Worm (Caenorhabditis elegans): Measurements from ENCODE around the gene C26E1.1.

- TF ChIP-seq aly-2 (tag; optimal IDR thresholded peaks at IDR 0.05) (no peak), snpc-4 (tag; optimal IDR thresholded peaks at IDR 0.05) (no peak), skn-1 (tag; optimal IDR thresholded peaks at IDR 0.05) (no peak), nhr-43 (tag; optimal IDR thresholded peaks at IDR 0.05; ENCODE audit: poor library complexity, severe bottlenecking) (no peak), nhr-11 (tag; optimal IDR thresholded peaks at IDR 0.05) (no peak), fkh-10 (GFP tag; optimal IDR thresholded peaks at IDR 0.05) (no peak), elt-3 (tag; optimal IDR thresholded peaks at IDR 0.05) (no peak), unc-62 (GFP tag; optimal IDR thresholded peaks at IDR 0.05) (no peak), egl-27 (tag; optimal IDR thresholded peaks at IDR 0.05) (no peak), R02D3.7 (tag; optimal IDR thresholded peaks at IDR 0.05) (no peak)
Observed at ce11 chrV:13294507-13294906, 2.8 kb upstream of the C26E1.1 start.

All from whole organism, L3 larva.